Fruit fly (Drosophila melanogaster) whole organism, embryonic: Measurements from ENCODE around the gene fzo.

Experiments
- B-H2 ChIP-seq: fragments of 200-800 bp; sonication (Bioruptor generic); optimal IDR thresholded peaks from 2 replicates; lab custom pipeline; 2018; ENCODE audit warnings: missing biosample characterization, mild to moderate bottlenecking, missing genetic modification characterization
- CG10431 ChIP-seq: fragments of 200-800 bp; sonication (Bioruptor generic); optimal IDR thresholded peaks from 3 replicates; lab custom pipeline; 2018; ENCODE audit warnings: missing biosample characterization, mild to moderate bottlenecking, missing genetic modification characterization
- CG10462 ChIP-seq: fragments of 200-800 bp; sonication (Bioruptor generic); optimal IDR thresholded peaks from 2 replicates; lab custom pipeline; 2016; ENCODE audit warnings: missing biosample characterization, missing genetic modification characterization
- CG15073 ChIP-seq: fragments of 200-800 bp; sonication (Bioruptor generic); optimal IDR thresholded peaks from 2 replicates; lab custom pipeline; 2016; ENCODE audit warnings: missing biosample characterization, missing genetic modification characterization
- CG15601 ChIP-seq: fragments of 200-800 bp; sonication (Bioruptor generic); optimal IDR thresholded peaks from 3 replicates; lab custom pipeline; 2019; ENCODE audit warnings: missing biosample characterization, mild to moderate bottlenecking, missing genetic modification characterization, moderate library complexity
- CG1602 ChIP-seq: fragments of 200-800 bp; sonication (Bioruptor generic); optimal IDR thresholded peaks from 3 replicates; lab custom pipeline; 2016; ENCODE audit warnings: missing biosample characterization, missing genetic modification characterization
- CG1603 ChIP-seq: fragments of 200-800 bp; sonication (Bioruptor generic); optimal IDR thresholded peaks from 2 replicates; lab custom pipeline; 2019; ENCODE audit warnings: missing biosample characterization, mild to moderate bottlenecking, missing genetic modification characterization, moderate library complexity
- CG18476 ChIP-seq: fragments of 200-800 bp; sonication (Bioruptor generic); optimal IDR thresholded peaks from 2 replicates; lab custom pipeline; 2016; ENCODE audit warnings: missing biosample characterization, mild to moderate bottlenecking, missing genetic modification characterization
- CG33557 ChIP-seq: fragments of 200-800 bp; sonication (Bioruptor generic); optimal IDR thresholded peaks from 2 replicates; lab custom pipeline; 2019; ENCODE audit warnings: missing biosample characterization, mild to moderate bottlenecking, missing genetic modification characterization, moderate library complexity
- CG34376 ChIP-seq: fragments of 200-800 bp; sonication (Bioruptor generic); optimal IDR thresholded peaks from 2 replicates; lab custom pipeline; 2018; ENCODE audit warnings: missing biosample characterization, mild to moderate bottlenecking, missing genetic modification characterization
- CG34422 ChIP-seq: fragments of 200-800 bp; sonication (Bioruptor generic); IDR thresholded peaks from 3 replicates; pipeline ENCODE4 v1.3.6; 2022; ENCODE audit warnings: missing biosample characterization, missing genetic modification characterization
- CG4360 ChIP-seq: fragments of 200-800 bp; sonication (Bioruptor generic); IDR thresholded peaks from 2 replicates; pipeline ENCODE4 v1.3.6; 2022; ENCODE audit warnings: missing biosample characterization, missing genetic modification characterization
- CG6654 ChIP-seq: fragments of 200-800 bp; sonication (Bioruptor generic); optimal IDR thresholded peaks from 2 replicates; lab custom pipeline; 2017; ENCODE audit warnings: missing biosample characterization, mild to moderate bottlenecking, missing genetic modification characterization
- CG8388 ChIP-seq: fragments of 200-800 bp; sonication (Bioruptor generic); optimal IDR thresholded peaks from 2 replicates; lab custom pipeline; 2019; ENCODE audit warnings: missing biosample characterization, mild to moderate bottlenecking, missing genetic modification characterization, moderate library complexity
- CG8924 ChIP-seq: fragments of 200-800 bp; optimal IDR thresholded peaks from 3 replicates; lab custom pipeline; 2019; ENCODE audit warnings: missing biosample characterization, mild to moderate bottlenecking, missing genetic modification characterization, moderate library complexity
- CTCF ChIP-seq: fragments of 200-800 bp; sonication (Bioruptor generic); optimal IDR thresholded peaks from 2 replicates; lab custom pipeline; 2017; ENCODE audit warnings: missing biosample characterization, mild to moderate bottlenecking, missing genetic modification characterization, moderate library complexity
- Drgx ChIP-seq: fragments of 200-800 bp; sonication (Bioruptor generic); IDR thresholded peaks from 2 replicates; pipeline ENCODE4 v1.3.6; 2022; ENCODE audit warnings: missing biosample characterization, missing genetic modification characterization
- Fer1 ChIP-seq: fragments of 200-800 bp; sonication (Bioruptor generic); optimal IDR thresholded peaks from 2 replicates; lab custom pipeline; 2017; ENCODE audit warnings: missing biosample characterization, mild to moderate bottlenecking, missing genetic modification characterization
- Hsf ChIP-seq: fragments of 200-800 bp; sonication (Bioruptor generic); optimal IDR thresholded peaks from 3 replicates; lab custom pipeline; 2016; ENCODE audit warnings: missing biosample characterization, missing genetic modification characterization
- Lpt ChIP-seq: fragments of >200 bp; optimal IDR thresholded peaks from 2 replicates; lab custom pipeline; 2018; ENCODE audit warnings: missing biosample characterization, missing genetic modification characterization
- Med ChIP-seq: fragments of 200-800 bp; sonication (Bioruptor generic); peaks from one replicate; lab custom pipeline; 2016; ENCODE audit warnings: missing biosample characterization, missing genetic modification characterization, mild to moderate bottlenecking, inconsistent platforms, moderate library complexity
- NfI ChIP-seq: fragments of 200-800 bp; sonication (Bioruptor generic); optimal IDR thresholded peaks from 3 replicates; lab custom pipeline; 2018; ENCODE audit warnings: missing biosample characterization, mild to moderate bottlenecking, missing genetic modification characterization, moderate library complexity
- Pdp1 ChIP-seq, 2 experiments: fragments of 200-800 bp; sonication (Bioruptor generic); optimal IDR thresholded peaks; 3 replicates each; lab custom pipeline; 2016; ENCODE audit warnings: missing biosample characterization in 2 of 2, missing genetic modification characterization in 2 of 2, mild to moderate bottlenecking in 1 of 2, moderate library complexity in 1 of 2
- Taf1 ChIP-seq: fragments of 200-800 bp; sonication (Bioruptor generic); IDR thresholded peaks from 2 replicates; pipeline ENCODE4 v1.3.6; 2022; ENCODE audit warnings: missing biosample characterization, missing genetic modification characterization
- bsh ChIP-seq, 2 experiments: fragments of 200-800 bp; sonication (Bioruptor generic); optimal IDR thresholded peaks; 2 replicates each; lab custom pipeline; 2017 to 2018; ENCODE audit warnings: mild to moderate bottlenecking in 2 of 2, missing biosample characterization in 2 of 2, missing genetic modification characterization in 2 of 2, moderate library complexity in 1 of 2
- crol ChIP-seq: fragments of 200-800 bp; sonication (Bioruptor generic); IDR thresholded peaks from 2 replicates; pipeline ENCODE4 v1.3.6; 2022; ENCODE audit warnings: missing biosample characterization, missing genetic modification characterization
- dpn ChIP-seq, 2 experiments: fragments of 200-800 bp; sonication (Bioruptor generic); optimal IDR thresholded peaks; 3 replicates each; lab custom pipeline; 2016; ENCODE audit warnings: missing biosample characterization in 2 of 2, missing genetic modification characterization in 2 of 2
- emc ChIP-seq: fragments of 200-800 bp; sonication (Bioruptor generic); optimal IDR thresholded peaks from 2 replicates; lab custom pipeline; 2016; ENCODE audit warnings: missing biosample characterization, missing genetic modification characterization
- exex ChIP-seq: fragments of 200-800 bp; sonication (Bioruptor generic); optimal IDR thresholded peaks from 4 replicates; lab custom pipeline; 2018; ENCODE audit warnings: missing biosample characterization, mild to moderate bottlenecking, missing genetic modification characterization, moderate library complexity
- fd3F ChIP-seq: fragments of 200-800 bp; sonication (Bioruptor generic); optimal IDR thresholded peaks from 2 replicates; lab custom pipeline; 2018; ENCODE audit warnings: missing biosample characterization, mild to moderate bottlenecking, missing genetic modification characterization, moderate library complexity
- grn ChIP-seq: fragments of 200-800 bp; sonication (Bioruptor generic); optimal IDR thresholded peaks from 3 replicates; lab custom pipeline; 2017; ENCODE audit warnings: missing biosample characterization, missing genetic modification characterization
- inv ChIP-seq: fragments of 200-800 bp; sonication (Bioruptor generic); IDR thresholded peaks from 2 replicates; pipeline ENCODE4 v1.3.6; 2022; ENCODE audit warnings: missing biosample characterization, missing genetic modification characterization; ENCODE audit not compliant: partially characterized antibody
- kni ChIP-seq: fragments of 200-800 bp; sonication (Bioruptor generic); optimal IDR thresholded peaks from 3 replicates; lab custom pipeline; 2017; ENCODE audit warnings: mild to moderate bottlenecking, missing biosample characterization, missing genetic modification reagents, missing genetic modification characterization
- mirr ChIP-seq: fragments of 200-800 bp; sonication (Bioruptor generic); optimal IDR thresholded peaks from 3 replicates; lab custom pipeline; 2018; ENCODE audit warnings: missing biosample characterization, mild to moderate bottlenecking, missing genetic modification characterization
- prd ChIP-seq, 3 experiments: fragments of >200 bp in 2 of 3; fragments of 200-800 bp in 1 of 3; sonication (Bioruptor generic) in 1 of 3; optimal IDR thresholded peaks in 2 of 3; IDR thresholded peaks in 1 of 3; 2 replicates in 2 of 3; 3 replicates in 1 of 3; pipeline versions ENCODE4 v1.3.6 to Lab custom; 2017 to 2022; ENCODE audit warnings: missing biosample characterization in 1 of 3, missing genetic modification characterization in 1 of 3
- sens ChIP-seq: fragments of 200-800 bp; sonication (Bioruptor generic); peaks from one replicate; lab custom pipeline; 2016; ENCODE audit warnings: missing biosample characterization, missing genetic modification characterization
- sug ChIP-seq: fragments of 200-800 bp; optimal IDR thresholded peaks from 2 replicates; lab custom pipeline; 2019; ENCODE audit warnings: missing biosample characterization, mild to moderate bottlenecking, missing genetic modification characterization, moderate library complexity
- unc-4 ChIP-seq: fragments of 200-800 bp; sonication (Bioruptor generic); IDR thresholded peaks from 2 replicates; pipeline ENCODE4 v1.3.6; 2022; ENCODE audit warnings: missing biosample characterization, missing genetic modification characterization; ENCODE audit not compliant: partially characterized antibody
- vvl ChIP-seq: fragments of 200-800 bp; sonication (Bioruptor generic); IDR thresholded peaks from 2 replicates; pipeline ENCODE4 v1.3.6; 2022; ENCODE audit warnings: missing biosample characterization, missing genetic modification characterization
- z ChIP-seq: fragments of 200-800 bp; sonication (Bioruptor generic); IDR thresholded peaks from 3 replicates; pipeline ENCODE4 v1.3.6; 2022; ENCODE audit warnings: missing biosample characterization, missing genetic modification characterization

Gene fzo

dm6 chr3R:23220239-23221002 lies 16.6 kb upstream of the fzo start (continued):
- no peak for TF ChIP-seq inv (GFP tag; lab: Robert Waterston, UW)
- TF ChIP-seq CG8388 (GFP tag; lab: Kevin White, UChicago) = peak; percentile 71
- 0 out of 2 replicates have a peak, but pooled peaks have one; percentile 33 for TF ChIP-seq Drgx (GFP tag; lab: Robert Waterston, UW)
- no peak for TF ChIP-seq vvl (GFP tag; lab: Robert Waterston, UW)
- no peak for TF ChIP-seq CG10462
- TF ChIP-seq Med = peak; percentile 76
- TF ChIP-seq dpn (GFP tag; optimal IDR thresholded peaks at IDR 0.05; lab: Kevin White, UChicago) = no peak
- TF ChIP-seq kni (GFP tag; lab: Kevin White, UChicago) = peak; percentile 42
- TF ChIP-seq unc-4 = no peak
- no peak for TF ChIP-seq CG15601 (tag; lab: Kevin White, UChicago)
- no peak for TF ChIP-seq prd (optimal IDR thresholded peaks at IDR 0.05; lab: Kevin White, UChicago)
- TF ChIP-seq prd (GFP tag; IDR thresholded peaks at IDR 0.05; lab: Robert Waterston, UW) = no peak
- no peak for TF ChIP-seq Pdp1 (GFP tag; optimal IDR thresholded peaks at IDR 0.05; lab: Kevin White, UChicago)
- TF ChIP-seq CG18476 (GFP tag; lab: Kevin White, UChicago) = peak; percentile 8
- TF ChIP-seq Fer1 (GFP tag; lab: Kevin White, UChicago) = peak; percentile 12
- peak; percentile 80 for TF ChIP-seq CG4360 (GFP tag; lab: Robert Waterston, UW)
- TF ChIP-seq CG33557 (GFP tag; lab: Kevin White, UChicago) = peak; percentile 1
- TF ChIP-seq Taf1 (GFP tag; lab: Robert Waterston, UW) = 0 out of 2 replicates have a peak, but pooled peaks have one; percentile 13
- no peak for TF ChIP-seq CG1603
- TF ChIP-seq crol (GFP tag; lab: Robert Waterston, UW) = peak; percentile 55
- TF ChIP-seq bsh (GFP tag; optimal IDR thresholded peaks at IDR 0.05; lab: Kevin White, UChicago) = peak in 1 of 2 experiments; percentile 8
- TF ChIP-seq CTCF = no peak
- no peak for TF ChIP-seq CG1602 (GFP tag; lab: Kevin White, UChicago)
- TF ChIP-seq Hsf (GFP tag; lab: Kevin White, UChicago) = no peak
- no peak for TF ChIP-seq CG15073 (GFP tag; lab: Kevin White, UChicago)
- TF ChIP-seq CG8924 (tag; lab: Kevin White, UChicago) = peak; percentile 10
- TF ChIP-seq fd3F (GFP tag; lab: Kevin White, UChicago) = no peak
- TF ChIP-seq CG10431 = peak; percentile 44
- no peak for TF ChIP-seq CG34422 (GFP tag; lab: Robert Waterston, UW)
- no peak for TF ChIP-seq z (GFP tag; lab: Robert Waterston, UW)
- no peak for TF ChIP-seq CG6654 (GFP tag; lab: Kevin White, UChicago)
- TF ChIP-seq B-H2 = no peak
- TF ChIP-seq NfI (GFP tag; lab: Kevin White, UChicago) = no peak

- peak; percentile 65 for TF ChIP-seq sug (tag; lab: Kevin White, UChicago)
- peak; percentile 24 for TF ChIP-seq CG34376 (GFP tag; lab: Kevin White, UChicago)
- TF ChIP-seq exex (tag; lab: Kevin White, UChicago) = peak; percentile 91
- peak; percentile 3 for TF ChIP-seq mirr (GFP tag; lab: Kevin White, UChicago)
- TF ChIP-seq grn (GFP tag; lab: Kevin White, UChicago) = peak; percentile 91
- no peak for TF ChIP-seq emc (GFP tag; lab: Kevin White, UChicago)
- TF ChIP-seq Lpt (GFP tag; lab: Kevin White, UChicago) = no peak
- peak in 1 of 2 experiments; percentile 9 for TF ChIP-seq Pdp1 (GFP tag; optimal IDR thresholded peaks at IDR 0.05; lab: Kevin White, UChicago)
- TF ChIP-seq sens (GFP tag; lab: Kevin White, UChicago) = peak; percentile 5
- TF ChIP-seq, all 482 proteins: peak for 7
Measured at dm6 chr3R:23217142-23217771, 13.4 kb upstream of the fzo start.
